Fruit fly (Drosophila melanogaster) whole organism, embryonic: ENCODE data around the gene CG31174.
A peak's percentile ranks its signal among the peaks of the same experiment; 100 is the strongest.

Experiments
- Atf6 ChIP-seq: fragments of 200-800 bp; sonication (Bioruptor generic); IDR thresholded peaks from 2 replicates; pipeline ENCODE4 v1.3.6; 2022; ENCODE audit warnings: missing biosample characterization, missing genetic modification characterization
- CG1024 ChIP-seq: fragments of 200-800 bp; sonication (Bioruptor generic); IDR thresholded peaks from 2 replicates; pipeline ENCODE4 v1.3.6; 2022; ENCODE audit warnings: missing biosample characterization, missing genetic modification characterization
- CG11093 ChIP-seq: fragments of 200-800 bp; sonication (Bioruptor generic); IDR thresholded peaks from 3 replicates; pipeline ENCODE4 v1.3.6; 2022; ENCODE audit warnings: missing biosample characterization, missing genetic modification characterization
- CG12299 ChIP-seq: fragments of 200-800 bp; sonication (Bioruptor generic); optimal IDR thresholded peaks from 2 replicates; lab custom pipeline; 2018; ENCODE audit warnings: missing biosample characterization, mild to moderate bottlenecking, missing genetic modification characterization
- CG14860 ChIP-seq: fragments of 200-800 bp; sonication (Bioruptor generic); IDR thresholded peaks from 3 replicates; pipeline ENCODE4 v1.3.6; 2022; ENCODE audit warnings: missing biosample characterization, missing genetic modification characterization; ENCODE audit not compliant: partially characterized antibody
- CG15479 ChIP-seq: fragments of 200-800 bp; sonication (Bioruptor generic); optimal IDR thresholded peaks from 3 replicates; lab custom pipeline; 2019; ENCODE audit warnings: missing biosample characterization, mild to moderate bottlenecking, missing genetic modification characterization, moderate library complexity
- CG17612 ChIP-seq: fragments of 200-800 bp; sonication (Bioruptor generic); IDR thresholded peaks from 2 replicates; pipeline ENCODE4 v1.3.6; 2022; ENCODE audit warnings: missing biosample characterization, missing genetic modification characterization
- CG18262 ChIP-seq: fragments of 200-800 bp; optimal IDR thresholded peaks from 3 replicates; lab custom pipeline; 2019; ENCODE audit warnings: missing biosample characterization, mild to moderate bottlenecking, missing genetic modification characterization, moderate library complexity
- CG2889 ChIP-seq: fragments of 200-800 bp; sonication (Bioruptor generic); IDR thresholded peaks from 3 replicates; pipeline ENCODE4 v1.3.6; 2022; ENCODE audit warnings: missing biosample characterization, missing genetic modification characterization
- CG33213 ChIP-seq: fragments of 200-800 bp; sonication (Bioruptor generic); optimal IDR thresholded peaks from 3 replicates; lab custom pipeline; 2016; ENCODE audit warnings: missing biosample characterization, missing genetic modification characterization
- CG34224 ChIP-seq: fragments of 200-800 bp; sonication (Bioruptor generic); IDR thresholded peaks from 3 replicates; pipeline ENCODE4 v1.3.6; 2022; ENCODE audit warnings: missing biosample characterization, missing genetic modification characterization; ENCODE audit not compliant: partially characterized antibody
- CG34422 ChIP-seq: fragments of 200-800 bp; sonication (Bioruptor generic); IDR thresholded peaks from 3 replicates; pipeline ENCODE4 v1.3.6; 2022; ENCODE audit warnings: missing biosample characterization, missing genetic modification characterization
- CG4820 ChIP-seq: fragments of 200-800 bp; sonication (Bioruptor generic); optimal IDR thresholded peaks from 3 replicates; lab custom pipeline; 2016; ENCODE audit warnings: missing biosample characterization, missing genetic modification characterization
- CG6689 ChIP-seq: fragments of 200-800 bp; sonication (Bioruptor generic); IDR thresholded peaks from 2 replicates; pipeline ENCODE4 v1.3.6; 2022; ENCODE audit warnings: missing biosample characterization, missing genetic modification characterization
- CG7271 ChIP-seq: fragments of 200-800 bp; sonication (Bioruptor generic); optimal IDR thresholded peaks from 2 replicates; lab custom pipeline; 2018; ENCODE audit warnings: missing biosample characterization, mild to moderate bottlenecking, missing genetic modification characterization, moderate library complexity
- CG7745 ChIP-seq: fragments of 200-800 bp; sonication (Bioruptor generic); optimal IDR thresholded peaks from 2 replicates; lab custom pipeline; 2018; ENCODE audit warnings: missing biosample characterization, mild to moderate bottlenecking, missing genetic modification characterization, moderate library complexity
- CG8944 ChIP-seq: fragments of 200-800 bp; sonication (Bioruptor generic); optimal IDR thresholded peaks from 3 replicates; lab custom pipeline; 2016; ENCODE audit warnings: missing biosample characterization, missing genetic modification characterization
- CG9437 ChIP-seq: fragments of 200-800 bp; sonication (Bioruptor generic); optimal IDR thresholded peaks from 2 replicates; lab custom pipeline; 2018; ENCODE audit warnings: missing biosample characterization, mild to moderate bottlenecking, missing genetic modification characterization
- Deaf1 ChIP-seq: fragments of 200-800 bp; optimal IDR thresholded peaks from 3 replicates; lab custom pipeline; 2019; ENCODE audit warnings: missing biosample characterization, mild to moderate bottlenecking, missing genetic modification characterization, moderate library complexity
- Dek ChIP-seq: fragments of 200-800 bp; sonication (Bioruptor generic); optimal IDR thresholded peaks from 3 replicates; lab custom pipeline; 2019; ENCODE audit warnings: missing biosample characterization, mild to moderate bottlenecking, missing genetic modification characterization, moderate library complexity
- Doc3 ChIP-seq: fragments of 200-800 bp; sonication (Bioruptor generic); IDR thresholded peaks from 3 replicates; pipeline ENCODE4 v1.3.6; 2022; ENCODE audit warnings: missing biosample characterization, missing genetic modification characterization; ENCODE audit not compliant: partially characterized antibody
- H15 ChIP-seq: fragments of 200-800 bp; sonication (Bioruptor generic); IDR thresholded peaks from 3 replicates; pipeline ENCODE4 v1.3.6; 2022; ENCODE audit warnings: missing biosample characterization, missing genetic modification characterization
- HHEX ChIP-seq: fragments of 200-800 bp; sonication (Bioruptor generic); optimal IDR thresholded peaks from 3 replicates; lab custom pipeline; 2017; ENCODE audit warnings: missing biosample characterization, mild to moderate bottlenecking, missing genetic modification characterization, missing genetic modification reagents
- Hr78 ChIP-seq, 2 experiments: fragments of 200-800 bp in 1 of 2; fragments of >200 bp in 1 of 2; sonication (Bioruptor generic) in 1 of 2; optimal IDR thresholded peaks; 2 replicates each; lab custom pipeline; 2017 to 2019; ENCODE audit warnings: missing biosample characterization in 2 of 2, missing genetic modification characterization in 2 of 2, mild to moderate bottlenecking in 1 of 2, moderate library complexity in 1 of 2
- MESR4 ChIP-seq: fragments of 200-800 bp; sonication (Bioruptor generic); optimal IDR thresholded peaks from 2 replicates; lab custom pipeline; 2018; ENCODE audit warnings: missing biosample characterization, mild to moderate bottlenecking, missing genetic modification characterization, moderate library complexity
- Opbp ChIP-seq: fragments of 200-800 bp; sonication (Bioruptor generic); IDR thresholded peaks from 3 replicates; pipeline ENCODE4 v1.3.6; 2022; ENCODE audit warnings: missing biosample characterization, missing genetic modification characterization; ENCODE audit not compliant: partially characterized antibody
- Ptx1 ChIP-seq: fragments of 200-800 bp; sonication (Bioruptor generic); IDR thresholded peaks from 2 replicates; pipeline ENCODE4 v1.3.6; 2022; ENCODE audit warnings: missing biosample characterization, missing genetic modification characterization
- Rx ChIP-seq: fragments of 200-800 bp; sonication (Bioruptor generic); IDR thresholded peaks from 2 replicates; pipeline ENCODE4 v1.3.6; 2022; ENCODE audit warnings: missing biosample characterization, missing genetic modification characterization
- Scr ChIP-seq: fragments of 200-800 bp; sonication (Bioruptor generic); IDR thresholded peaks from 2 replicates; pipeline ENCODE4 v1.3.6; 2022; ENCODE audit warnings: missing biosample characterization, missing genetic modification characterization; ENCODE audit not compliant: partially characterized antibody
- Trl ChIP-seq, 3 experiments: fragments of >200 bp in 2 of 3; fragments of 200-800 bp in 1 of 3; sonication (Bioruptor generic) in 1 of 3; optimal IDR thresholded peaks; 2 replicates in 1 of 3; 3 replicates in 2 of 3; lab custom pipeline; 2016 to 2017; ENCODE audit warnings: missing biosample characterization in 1 of 3, missing genetic modification characterization in 1 of 3
- ara ChIP-seq: fragments of 200-800 bp; sonication (Bioruptor generic); IDR thresholded peaks from 2 replicates; pipeline ENCODE4 v1.3.6; 2022; ENCODE audit warnings: missing biosample characterization, missing genetic modification characterization
- caup ChIP-seq: fragments of 200-800 bp; sonication (Bioruptor generic); optimal IDR thresholded peaks from 3 replicates; lab custom pipeline; 2017; ENCODE audit warnings: missing biosample characterization, mild to moderate bottlenecking, missing genetic modification characterization, moderate library complexity; ENCODE audit not compliant: severe bottlenecking
- dan ChIP-seq: fragments of 200-800 bp; sonication (Bioruptor generic); IDR thresholded peaks from 2 replicates; pipeline ENCODE4 v1.3.6; 2022; ENCODE audit warnings: missing biosample characterization, missing genetic modification characterization
- esg ChIP-seq: fragments of 200-800 bp; sonication (Bioruptor generic); conservative IDR thresholded peaks from 2 replicates; pipeline ENCODE4 v1.3.6; 2022; ENCODE audit warnings: missing biosample characterization, missing genetic modification characterization
- hth ChIP-seq: fragments of >200 bp; optimal IDR thresholded peaks from 2 replicates; lab custom pipeline; 2017; ENCODE audit warnings: inconsistent platforms
- lab ChIP-seq: fragments of 200-800 bp; sonication (Bioruptor generic); optimal IDR thresholded peaks from 3 replicates; lab custom pipeline; 2017; ENCODE audit warnings: missing biosample characterization, missing genetic modification characterization, mild to moderate bottlenecking, moderate library complexity, missing genetic modification reagents
- oc ChIP-seq: fragments of 200-800 bp; sonication (Bioruptor generic); optimal IDR thresholded peaks from 2 replicates; lab custom pipeline; 2018; ENCODE audit warnings: missing biosample characterization, mild to moderate bottlenecking, missing genetic modification characterization, moderate library complexity
- pb ChIP-seq: fragments of 200-800 bp; sonication (Bioruptor generic); optimal IDR thresholded peaks from 3 replicates; lab custom pipeline; 2016; ENCODE audit warnings: missing biosample characterization, missing genetic modification characterization
- peb ChIP-seq: fragments of 200-800 bp; sonication (Bioruptor generic); IDR thresholded peaks from 2 replicates; pipeline ENCODE4 v1.3.6; 2022; ENCODE audit warnings: missing biosample characterization, missing genetic modification characterization
- psq ChIP-seq: fragments of 200-800 bp; sonication (Bioruptor generic); optimal IDR thresholded peaks from 2 replicates; lab custom pipeline; 2017; ENCODE audit warnings: missing biosample characterization, missing genetic modification characterization
- rib ChIP-seq: fragments of 200-800 bp; sonication (Bioruptor generic); IDR thresholded peaks from 2 replicates; pipeline ENCODE4 v1.3.6; 2022; ENCODE audit warnings: missing biosample characterization, missing genetic modification characterization
- tin ChIP-seq: fragments of 200-800 bp; sonication (Bioruptor generic); optimal IDR thresholded peaks from 3 replicates; lab custom pipeline; 2016; ENCODE audit warnings: missing biosample characterization, missing genetic modification characterization
- tna ChIP-seq: fragments of 200-800 bp; sonication (Bioruptor generic); IDR thresholded peaks from 2 replicates; pipeline ENCODE4 v1.3.6; 2022; ENCODE audit warnings: missing biosample characterization, missing genetic modification characterization; ENCODE audit not compliant: partially characterized antibody
- toy ChIP-seq: fragments of 200-800 bp; sonication (Bioruptor generic); IDR thresholded peaks from 2 replicates; pipeline ENCODE4 v1.3.6; 2022; ENCODE audit warnings: missing biosample characterization, missing genetic modification characterization
- ttk ChIP-seq: fragments of 200-800 bp; sonication (Bioruptor generic); IDR thresholded peaks from 2 replicates; pipeline ENCODE4 v2.1.2; 2022; ENCODE audit warnings: missing biosample characterization, missing genetic modification characterization
- vvl ChIP-seq: fragments of 200-800 bp; sonication (Bioruptor generic); IDR thresholded peaks from 2 replicates; pipeline ENCODE4 v1.3.6; 2022; ENCODE audit warnings: missing biosample characterization, missing genetic modification characterization
- wor ChIP-seq: fragments of 200-800 bp; sonication (Bioruptor generic); IDR thresholded peaks from 2 replicates; pipeline ENCODE4 v1.3.6; 2022; ENCODE audit warnings: missing biosample characterization, missing genetic modification characterization

The CG31174 gene

DNA sequence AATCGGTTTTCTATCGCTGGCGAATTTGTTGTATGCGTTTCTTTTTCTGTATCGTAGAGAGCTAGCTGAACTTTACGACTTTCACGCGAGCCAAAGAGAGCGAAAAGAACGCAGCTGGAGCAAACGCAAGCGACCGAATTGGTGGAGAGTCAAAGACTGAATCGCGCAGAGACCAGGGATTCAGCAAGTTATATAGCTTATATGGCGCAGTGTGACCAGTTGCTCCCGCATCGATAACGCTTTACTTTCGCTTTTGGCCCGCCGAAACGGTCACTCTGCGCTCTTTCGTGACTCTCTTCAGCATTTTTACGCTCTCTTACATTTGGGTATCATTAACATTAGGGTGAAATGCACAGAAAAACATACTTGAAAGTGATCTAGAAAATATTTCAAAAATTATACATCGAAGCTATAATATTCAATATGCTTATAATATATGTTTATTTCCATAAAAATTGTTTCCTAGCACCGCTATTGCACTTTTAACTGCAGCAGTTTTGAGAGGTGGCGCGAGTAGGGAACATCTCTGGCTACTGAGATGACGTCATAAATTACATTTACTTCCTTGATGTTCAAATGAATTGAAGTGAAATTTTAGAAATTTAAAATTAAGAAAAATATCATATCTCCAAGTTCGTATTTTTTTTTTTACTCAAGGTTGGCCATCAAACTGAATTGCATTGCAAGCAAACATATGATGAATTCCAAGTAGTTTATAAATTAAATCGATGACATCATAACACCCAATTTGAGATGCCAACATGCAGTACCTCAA, 13.0 kb downstream of the CG31174 start, which contains the start of gene glec (continued):
- TF ChIP-seq CG8944 (GFP tag; lab: Kevin White, UChicago) (peak; percentile 10), tna (GFP tag; lab: Robert Waterston, UW) (peak; percentile 48; the same call in 1 of the 2 replicates), CG18262 (tag; lab: Kevin White, UChicago) (peak; percentile 37), CG11093 (GFP tag; lab: Robert Waterston, UW) (no peak), Rx (GFP tag; lab: Robert Waterston, UW) (peak; percentile 41; the same call in 1 of the 2 replicates), esg (GFP tag; lab: Robert Waterston, UW) (0 out of 2 replicates have a peak, but pooled peaks have one; percentile 6), CG7271 (tag; lab: Kevin White, UChicago) (no peak), caup (peak; percentile 69), pb (peak; percentile 36), CG4820 (GFP tag; lab: Kevin White, UChicago) (no peak), CG12299 (tag; lab: Kevin White, UChicago) (peak; percentile 1), Deaf1 (tag; lab: Kevin White, UChicago) (peak; percentile 34), CG1024 (GFP tag; lab: Robert Waterston, UW) (peak; percentile 45; the same call in 1 of the 2 replicates), hth (lab: Kevin White, UChicago) (no peak), dan (GFP tag; lab: Robert Waterston, UW) (no peak), Ptx1 (GFP tag; lab: Robert Waterston, UW) (peak; percentile 23; the same call in 1 of the 2 replicates), Opbp (GFP tag; lab: Robert Waterston, UW) (peak; percentile 73), CG6689 (GFP tag; lab: Robert Waterston, UW) (peak; percentile 99), Doc3 (0 out of 3 replicates have a peak, but pooled peaks have one; percentile 24), psq (GFP tag; lab: Kevin White, UChicago) (peak; percentile 56), CG33213 (GFP tag; lab: Kevin White, UChicago) (peak; percentile 63), toy (GFP tag; lab: Robert Waterston, UW) (no peak), CG7745 (tag; lab: Kevin White, UChicago) (no peak), tin (GFP tag; lab: Kevin White, UChicago) (no peak), Atf6 (peak; percentile 16; the same call in 1 of the 2 replicates), Dek (peak; percentile 2), ttk (GFP tag; lab: Robert Waterston, UW) (peak; percentile 46; the same call in 1 of the 2 replicates), lab (GFP tag; lab: Kevin White, UChicago) (peak; percentile 63), H15 (GFP tag; lab: Robert Waterston, UW) (no peak), CG34422 (peak; percentile 65; the same call in 1 of the 3 replicates), Hr78 (GFP tag; optimal IDR thresholded peaks at IDR 0.05; lab: Kevin White, UChicago) (no peak), peb (GFP tag; lab: Robert Waterston, UW) (no peak), Trl (optimal IDR thresholded peaks at IDR 0.05; lab: Kevin White, UChicago) (peak; percentile 90 to 93), Trl (GFP tag; optimal IDR thresholded peaks at IDR 0.05; lab: Kevin White, UChicago) (peak; percentile 67), Scr (GFP tag; lab: Robert Waterston, UW) (peak; percentile 56), CG2889 (no peak), CG17612 (GFP tag; lab: Robert Waterston, UW) (no peak), HHEX (GFP tag; lab: Kevin White, UChicago) (peak; percentile 5), ara (GFP tag; lab: Robert Waterston, UW) (peak; percentile 45; the same call in 1 of the 2 replicates), vvl (GFP tag; lab: Robert Waterston, UW) (peak; percentile 60), CG15479 (no peak), rib (GFP tag; lab: Robert Waterston, UW) (peak; percentile 75), CG9437 (peak; percentile 25), MESR4 (GFP tag; lab: Kevin White, UChicago) (peak; percentile 22), oc (tag; lab: Kevin White, UChicago) (peak; percentile 71), CG14860 (GFP tag; lab: Robert Waterston, UW) (no peak), wor (GFP tag; lab: Robert Waterston, UW) (0 out of 2 replicates have a peak, but pooled peaks have one; percentile 28), CG34224 (GFP tag; lab: Robert Waterston, UW) (peak; percentile 47; the same call in 1 of the 3 replicates)
